Worm (Caenorhabditis elegans) whole organism, young adult: ENCODE data around the gene ZK1290.7.

Source experiments
- T07F8.4 ChIP-seq: sonication (generic microtip); optimal IDR thresholded peaks from 2 replicates; lab custom pipeline; 2016; ENCODE audit warnings: mild to moderate bottlenecking, missing genetic modification characterization, moderate library complexity, missing compliant biosample characterization
- attf-6 ChIP-seq: fragments of 200-800 bp; sonication (Bioruptor generic); IDR thresholded peaks from 2 replicates; pipeline ENCODE4 v1.3.6; 2022; ENCODE audit warnings: missing genetic modification reagents, missing genetic modification characterization, missing compliant biosample characterization
- dpl-1 ChIP-seq: fragments of 150-350 bp; optimal IDR thresholded peaks from 2 replicates; lab custom pipeline; 2014; ENCODE audit warnings: missing biosample characterization, missing genetic modification reagents, missing genetic modification characterization
- fkh-3 ChIP-seq: sonication (generic microtip); optimal IDR thresholded peaks from 2 replicates; lab custom pipeline; 2016; ENCODE audit warnings: mild to moderate bottlenecking, missing genetic modification characterization, missing compliant biosample characterization
- hlh-26 ChIP-seq: fragments of 200-800 bp; sonication (Bioruptor generic); conservative IDR thresholded peaks from 2 replicates; pipeline ENCODE4 v1.3.6; 2022; ENCODE audit warnings: missing genetic modification reagents, missing genetic modification characterization, missing compliant biosample characterization
- lin-26 ChIP-seq: fragments of 200-800 bp; sonication (Bioruptor generic); IDR thresholded peaks from 2 replicates; pipeline ENCODE4 v1.3.6; 2022; ENCODE audit warnings: missing genetic modification reagents, missing genetic modification characterization, missing compliant biosample characterization
- lin-54 ChIP-seq: fragments of 200-800 bp; sonication (Bioruptor generic); optimal IDR thresholded peaks from 2 replicates; lab custom pipeline; 2018; ENCODE audit warnings: mild to moderate bottlenecking, missing genetic modification characterization, missing compliant biosample characterization
- nhr-120 ChIP-seq: fragments of 200-800 bp; sonication (Bioruptor generic); IDR thresholded peaks from 2 replicates; pipeline ENCODE4 v1.3.6; 2022; ENCODE audit warnings: missing genetic modification characterization, missing compliant biosample characterization
- rpc-1 ChIP-seq, 2 experiments: fragments of 150-350 bp in 1 of 2; sonication (generic microtip) in 1 of 2; optimal IDR thresholded peaks; 2 replicates each; lab custom pipeline; 2014 to 2018; ENCODE audit warnings: missing biosample characterization in 1 of 2, missing genetic modification characterization in 1 of 2, missing genetic modification reagents in 1 of 2, missing genotype in 1 of 2
- tlf-1 ChIP-seq: fragments of 200-800 bp; sonication (Bioruptor generic); optimal IDR thresholded peaks from 2 replicates; lab custom pipeline; 2018; ENCODE audit warnings: mild to moderate bottlenecking, missing genetic modification characterization, missing compliant biosample characterization
- unc-130 ChIP-seq: sonication (generic microtip); optimal IDR thresholded peaks from 2 replicates; lab custom pipeline; 2016; ENCODE audit warnings: missing genetic modification reagents, missing genetic modification characterization, missing compliant biosample characterization
- unc-62 ChIP-seq: fragments of 150-350 bp; optimal IDR thresholded peaks from 2 replicates; lab custom pipeline; 2014; ENCODE audit warnings: missing biosample characterization, missing genetic modification reagents, missing genetic modification characterization
- ztf-28 ChIP-seq: fragments of 200-800 bp; sonication (Bioruptor generic); IDR thresholded peaks from 2 replicates; pipeline ENCODE4 v1.3.6; 2022; ENCODE audit warnings: missing genetic modification reagents, missing genetic modification characterization, missing compliant biosample characterization

- no peak for TF ChIP-seq unc-62 (GFP tag; lab: Kevin White, UChicago)
- TF ChIP-seq dpl-1 (GFP tag; lab: Kevin White, UChicago) = no peak
- TF ChIP-seq hlh-26 (GFP tag; lab: Robert Waterston, UW) = no peak
- TF ChIP-seq unc-130 (GFP tag; lab: Kevin White, UChicago) = no peak
- no peak for TF ChIP-seq rpc-1 (optimal IDR thresholded peaks at IDR 0.05; lab: Kevin White, UChicago)
- TF ChIP-seq rpc-1 (tag; optimal IDR thresholded peaks at IDR 0.05; lab: Kevin White, UChicago) = no peak
- no peak for TF ChIP-seq lin-26 (GFP tag; lab: Robert Waterston, UW)
- no peak for TF ChIP-seq nhr-120
- TF ChIP-seq attf-6 (GFP tag; lab: Robert Waterston, UW) = no peak
- no peak for TF ChIP-seq ztf-28
- no peak for TF ChIP-seq fkh-3 (tag; lab: Kevin White, UChicago)
- TF ChIP-seq lin-54 = no peak
- no peak for TF ChIP-seq tlf-1 (GFP tag; lab: Kevin White, UChicago)
- no peak for TF ChIP-seq T07F8.4 (tag; lab: Kevin White, UChicago)
These were observed 45.5 kb upstream of the ZK1290.7 start for ce11 chrII:7570820-7571219.
